Worm (Caenorhabditis elegans) whole organism, L2 larva: Measurements from ENCODE around the gene nasp-2.

Experiments
- C34F6.9 ChIP-seq: fragments of 150-350 bp; optimal IDR thresholded peaks from 2 replicates; lab custom pipeline; 2014; ENCODE audit warnings: missing biosample characterization, missing genetic modification characterization
- F13H6.1 ChIP-seq: sonication (generic microtip); optimal IDR thresholded peaks from 2 replicates; lab custom pipeline; 2016; ENCODE audit warnings: missing genetic modification characterization, missing compliant biosample characterization
- R02D3.7 ChIP-seq: fragments of 150-350 bp; optimal IDR thresholded peaks from 2 replicates; lab custom pipeline; 2014; ENCODE audit warnings: missing biosample characterization, missing genetic modification characterization
- Y55F3AM.14 ChIP-seq: fragments of 200-800 bp; sonication (Bioruptor generic); optimal IDR thresholded peaks from 2 replicates; lab custom pipeline; 2018; ENCODE audit warnings: mild to moderate bottlenecking, missing genetic modification characterization, missing compliant biosample characterization
- ZK546.5 ChIP-seq: sonication (generic microtip); optimal IDR thresholded peaks from 2 replicates; lab custom pipeline; 2017; ENCODE audit warnings: missing biosample characterization, missing genetic modification characterization
- alr-1 ChIP-seq: fragments of 150-350 bp; optimal IDR thresholded peaks from 2 replicates; lab custom pipeline; 2014; ENCODE audit warnings: missing biosample characterization, missing genetic modification characterization
- ama-1 ChIP-seq: fragments of 150-350 bp; optimal IDR thresholded peaks from 2 replicates; lab custom pipeline; 2018; ENCODE audit warnings: inconsistent platforms
- blmp-1 ChIP-seq: sonication (generic microtip); optimal IDR thresholded peaks from 2 replicates; lab custom pipeline; 2017; ENCODE audit warnings: missing genetic modification characterization, mild to moderate bottlenecking, missing compliant biosample characterization, antibody characterized with exemption, moderate library complexity; ENCODE audit not compliant: insufficient read depth
- ceh-16 ChIP-seq: fragments of 150-350 bp; optimal IDR thresholded peaks from 2 replicates; lab custom pipeline; 2014; ENCODE audit warnings: missing biosample characterization, missing genetic modification characterization
- crh-2 ChIP-seq: sonication (generic microtip); optimal IDR thresholded peaks from 2 replicates; lab custom pipeline; 2017; ENCODE audit warnings: missing biosample characterization, missing genetic modification characterization
- dmd-4 ChIP-seq: sonication (generic microtip); optimal IDR thresholded peaks from 2 replicates; lab custom pipeline; 2017; ENCODE audit warnings: missing biosample characterization, missing genetic modification characterization
- egl-27 ChIP-seq: sonication (generic microtip); optimal IDR thresholded peaks from 3 replicates; lab custom pipeline; 2017; ENCODE audit warnings: missing biosample characterization, missing genetic modification reagents, missing genetic modification characterization
- elt-1 ChIP-seq: fragments of 150-350 bp; optimal IDR thresholded peaks from 2 replicates; lab custom pipeline; 2014; ENCODE audit warnings: missing biosample characterization, missing genetic modification characterization
- lin-11 ChIP-seq: fragments of 150-350 bp; sonication (generic microtip); optimal IDR thresholded peaks from 2 replicates; lab custom pipeline; 2014; ENCODE audit warnings: missing biosample characterization, missing genetic modification characterization, inconsistent platforms, mixed read lengths
- lin-13 ChIP-seq: fragments of 150-350 bp; optimal IDR thresholded peaks from 2 replicates; lab custom pipeline; 2014; ENCODE audit warnings: missing biosample characterization, missing genetic modification reagents, missing genetic modification characterization
- lin-39 ChIP-seq: fragments of 150-350 bp; optimal IDR thresholded peaks from 2 replicates; lab custom pipeline; 2014; ENCODE audit warnings: missing biosample characterization, missing genetic modification reagents, missing genetic modification characterization
- mab-5 ChIP-seq: fragments of 150-350 bp; optimal IDR thresholded peaks from 2 replicates; lab custom pipeline; 2014; ENCODE audit warnings: missing biosample characterization, missing genetic modification characterization
- mbf-1 ChIP-seq: sonication (generic microtip); optimal IDR thresholded peaks from 2 replicates; lab custom pipeline; 2017; ENCODE audit warnings: missing biosample characterization, missing genetic modification characterization
- mdl-1 ChIP-seq, 2 experiments: fragments of 150-350 bp in 1 of 2; sonication (generic microtip) in 1 of 2; optimal IDR thresholded peaks; 2 replicates each; lab custom pipeline; 2017; ENCODE audit warnings: missing biosample characterization in 2 of 2, missing genetic modification characterization in 2 of 2
- nhr-11 ChIP-seq: fragments of 150-350 bp; optimal IDR thresholded peaks from 2 replicates; lab custom pipeline; 2014; ENCODE audit warnings: missing biosample characterization, missing genetic modification characterization
- nhr-12 ChIP-seq: fragments of 150-350 bp; optimal IDR thresholded peaks from 2 replicates; lab custom pipeline; 2014; ENCODE audit warnings: missing biosample characterization, missing genetic modification characterization
- nhr-23 ChIP-seq: fragments of 150-350 bp; optimal IDR thresholded peaks from 2 replicates; lab custom pipeline; 2014; ENCODE audit warnings: missing biosample characterization, missing genetic modification reagents, missing genetic modification characterization
- nhr-237 ChIP-seq: fragments of 150-350 bp; optimal IDR thresholded peaks from 2 replicates; lab custom pipeline; 2014; ENCODE audit warnings: missing biosample characterization, missing genetic modification characterization
- nhr-25 ChIP-seq: fragments of 150-350 bp; sonication (generic microtip); optimal IDR thresholded peaks from 3 replicates; lab custom pipeline; 2014; ENCODE audit warnings: missing biosample characterization, missing genetic modification characterization
- nhr-6 ChIP-seq: fragments of 150-350 bp; optimal IDR thresholded peaks from 2 replicates; lab custom pipeline; 2014; ENCODE audit warnings: missing biosample characterization, missing genetic modification characterization
- sem-4 ChIP-seq: fragments of 150-350 bp; optimal IDR thresholded peaks from 2 replicates; lab custom pipeline; 2014; ENCODE audit warnings: missing biosample characterization, missing genetic modification reagents, missing genetic modification characterization
- skn-1 ChIP-seq: sonication (generic microtip); optimal IDR thresholded peaks from 2 replicates; lab custom pipeline; 2017; ENCODE audit warnings: missing biosample characterization, missing genetic modification characterization
- sma-3 ChIP-seq: sonication (generic microtip); optimal IDR thresholded peaks from 2 replicates; lab custom pipeline; 2016; ENCODE audit warnings: missing genetic modification reagents, missing genetic modification characterization, missing compliant biosample characterization
- sma-9 ChIP-seq, 2 experiments: fragments of 150-350 bp in 1 of 2; sonication (generic microtip) in 1 of 2; optimal IDR thresholded peaks; 2 replicates each; lab custom pipeline; 2014 to 2016; ENCODE audit warnings: missing genetic modification characterization in 2 of 2, mild to moderate bottlenecking in 1 of 2, missing biosample characterization in 1 of 2, missing compliant biosample characterization in 1 of 2, missing genetic modification reagents in 1 of 2, moderate library complexity in 1 of 2
- snpc-4 ChIP-seq: fragments of 150-350 bp; optimal IDR thresholded peaks from 2 replicates; lab custom pipeline; 2014; ENCODE audit warnings: missing biosample characterization, missing genetic modification characterization
- unc-55 ChIP-seq: fragments of 150-350 bp; sonication (generic microtip); optimal IDR thresholded peaks from 3 replicates; lab custom pipeline; 2014; ENCODE audit warnings: missing biosample characterization, missing genetic modification reagents, missing genetic modification characterization
- unc-62 ChIP-seq: fragments of 150-350 bp; optimal IDR thresholded peaks from 2 replicates; lab custom pipeline; 2014; ENCODE audit warnings: missing biosample characterization, missing genetic modification reagents, missing genetic modification characterization
- ztf-1 ChIP-seq: fragments of 200-800 bp; sonication (Bioruptor generic); conservative IDR thresholded peaks from 2 replicates; pipeline ENCODE4 v1.3.6; 2022; ENCODE audit warnings: missing genetic modification characterization, missing compliant biosample characterization
- ztf-11 ChIP-seq: sonication (generic microtip); optimal IDR thresholded peaks from 2 replicates; lab custom pipeline; 2017; ENCODE audit warnings: missing biosample characterization, missing genetic modification characterization
- ztf-4 ChIP-seq: fragments of 150-350 bp; optimal IDR thresholded peaks from 2 replicates; lab custom pipeline; 2014; ENCODE audit warnings: missing biosample characterization, missing genetic modification characterization

Gene nasp-2

ce11 chrV:13350302-13350701 lies 38.2 kb upstream of the nasp-2 start:
- TF ChIP-seq unc-62 (GFP tag; lab: Kevin White, UChicago) (no peak), lin-11 (tag; lab: Kevin White, UChicago) (no peak), nhr-23 (tag; lab: Kevin White, UChicago) (no peak), nhr-6 (tag; lab: Kevin White, UChicago) (no peak), nhr-11 (tag; lab: Kevin White, UChicago) (no peak), egl-27 (no peak), lin-39 (no peak), elt-1 (no peak), ztf-11 (tag; lab: Kevin White, UChicago) (no peak), ztf-4 (tag; lab: Kevin White, UChicago) (no peak), Y55F3AM.14 (GFP tag; lab: Kevin White, UChicago) (no peak)

- TF ChIP-seq nhr-25 (tag; lab: Kevin White, UChicago) (no peak), sma-9 (GFP tag; optimal IDR thresholded peaks at IDR 0.05; lab: Kevin White, UChicago) (peak; percentile 13), sma-9 (tag; optimal IDR thresholded peaks at IDR 0.05; lab: Kevin White, UChicago) (no peak), mdl-1 (tag; optimal IDR thresholded peaks at IDR 0.05; lab: Kevin White, UChicago) (no peak), mab-5 (peak; percentile 75), F13H6.1 (peak; percentile 19), sem-4 (tag; lab: Kevin White, UChicago) (peak; percentile 54)
These were observed 33.8 kb upstream of the nasp-2 start, which contains the start of gene twk-43 for ce11 chrV:13345867-13346328. Gene twk-43 (plus strand): TSS chrV:13346278.

- TF ChIP-seq lin-39 (no peak), ama-1 (lab: Kevin White, UChicago) (no peak), nhr-12 (tag; lab: Kevin White, UChicago) (no peak), lin-13 (GFP tag; lab: Kevin White, UChicago) (no peak), R02D3.7 (tag; lab: Kevin White, UChicago) (no peak), egl-27 (no peak), Y55F3AM.14 (GFP tag; lab: Kevin White, UChicago) (no peak), ztf-11 (tag; lab: Kevin White, UChicago) (no peak), alr-1 (no peak), elt-1 (no peak)
- TF ChIP-seq, all 48 proteins: peak for 0
These were observed 30.2 kb upstream of the nasp-2 start for ce11 chrV:13342235-13342634.

- TF ChIP-seq elt-1 (no peak), sma-3 (GFP tag; lab: Kevin White, UChicago) (no peak), nhr-25 (tag; lab: Kevin White, UChicago) (no peak), crh-2 (tag; lab: Kevin White, UChicago) (no peak), blmp-1 (tag; lab: Kevin White, UChicago) (no peak), unc-55 (GFP tag; lab: Kevin White, UChicago) (no peak), mab-5 (no peak), mbf-1 (tag; lab: Kevin White, UChicago) (no peak), nhr-23 (tag; lab: Kevin White, UChicago) (no peak)
These were observed 27.7 kb upstream of the nasp-2 start, which contains the start of the genes str-4 and lgc-48 for ce11 chrV:13339633-13340290. Gene str-4 (minus strand): TSS chrV:13339733. Gene lgc-48 (plus strand): TSS chrV:13340240.

ce11 chrV:13338037-13338436 lies 26.0 kb upstream of the nasp-2 start:
- TF ChIP-seq nhr-237 (tag; lab: Kevin White, UChicago) (no peak), unc-55 (GFP tag; lab: Kevin White, UChicago) (no peak), ceh-16 (tag; lab: Kevin White, UChicago) (no peak), snpc-4 (tag; lab: Kevin White, UChicago) (no peak), nhr-23 (tag; lab: Kevin White, UChicago) (no peak), skn-1 (no peak), sma-3 (GFP tag; lab: Kevin White, UChicago) (no peak), nhr-12 (tag; lab: Kevin White, UChicago) (no peak), ZK546.5 (tag; lab: Kevin White, UChicago) (no peak), dmd-4 (tag; lab: Kevin White, UChicago) (no peak), blmp-1 (tag; lab: Kevin White, UChicago) (no peak), Y55F3AM.14 (GFP tag; lab: Kevin White, UChicago) (no peak), alr-1 (no peak), C34F6.9 (tag; lab: Kevin White, UChicago) (no peak), R02D3.7 (tag; lab: Kevin White, UChicago) (no peak), F13H6.1 (no peak), ztf-4 (tag; lab: Kevin White, UChicago) (no peak), ztf-1 (no peak)
